Fruit fly (Drosophila melanogaster) whole organism, prepupa: ENCODE results near the gene CG9967.
A peak's percentile ranks its signal among the peaks of the same experiment; 100 is the strongest.

Source experiments
- CG32006 ChIP-seq: fragments of 200-800 bp; sonication (Bioruptor generic); optimal IDR thresholded peaks from 3 replicates; lab custom pipeline; 2017; ENCODE audit warnings: missing biosample characterization, mild to moderate bottlenecking, missing genetic modification characterization
- CG3919 ChIP-seq: fragments of 200-800 bp; sonication (Bioruptor generic); optimal IDR thresholded peaks from 3 replicates; lab custom pipeline; 2016; ENCODE audit warnings: missing biosample characterization, missing genetic modification characterization
- Lpt ChIP-seq: fragments of 200-800 bp; sonication (Bioruptor generic); optimal IDR thresholded peaks from 3 replicates; lab custom pipeline; 2016; ENCODE audit warnings: missing biosample characterization, missing genetic modification characterization
- Met ChIP-seq: fragments of 200-800 bp; sonication (Bioruptor generic); optimal IDR thresholded peaks from 3 replicates; lab custom pipeline; 2016; ENCODE audit warnings: missing biosample characterization, missing genetic modification characterization
- Sox102F ChIP-seq: fragments of 200-800 bp; sonication (Bioruptor generic); optimal IDR thresholded peaks from 2 replicates; lab custom pipeline; 2016; ENCODE audit warnings: missing biosample characterization, mild to moderate bottlenecking, missing genetic modification characterization
- dac ChIP-seq: fragments of 200-800 bp; sonication (Bioruptor generic); optimal IDR thresholded peaks from 2 replicates; lab custom pipeline; 2017; ENCODE audit warnings: missing biosample characterization, mild to moderate bottlenecking, missing genetic modification characterization
- esn ChIP-seq: fragments of 200-800 bp; sonication (Bioruptor generic); optimal IDR thresholded peaks from 2 replicates; lab custom pipeline; 2016; ENCODE audit warnings: missing biosample characterization, mild to moderate bottlenecking, missing genetic modification characterization, moderate library complexity
- fd85E ChIP-seq: fragments of 200-800 bp; sonication (Bioruptor generic); optimal IDR thresholded peaks from 3 replicates; lab custom pipeline; 2016; ENCODE audit warnings: missing biosample characterization, missing genetic modification characterization
- fkh ChIP-seq: fragments of 200-800 bp; sonication (Bioruptor generic); optimal IDR thresholded peaks from 3 replicates; lab custom pipeline; 2017; ENCODE audit warnings: missing biosample characterization, mild to moderate bottlenecking, missing genetic modification characterization, moderate library complexity
- pdm3 ChIP-seq: fragments of 200-800 bp; sonication (Bioruptor generic); optimal IDR thresholded peaks from 3 replicates; lab custom pipeline; 2016; ENCODE audit warnings: missing biosample characterization, missing genetic modification characterization
- svp ChIP-seq: fragments of 200-800 bp; sonication (Bioruptor generic); peaks from one replicate; lab custom pipeline; 2016; ENCODE audit warnings: missing biosample characterization, missing genetic modification characterization

DNA sequence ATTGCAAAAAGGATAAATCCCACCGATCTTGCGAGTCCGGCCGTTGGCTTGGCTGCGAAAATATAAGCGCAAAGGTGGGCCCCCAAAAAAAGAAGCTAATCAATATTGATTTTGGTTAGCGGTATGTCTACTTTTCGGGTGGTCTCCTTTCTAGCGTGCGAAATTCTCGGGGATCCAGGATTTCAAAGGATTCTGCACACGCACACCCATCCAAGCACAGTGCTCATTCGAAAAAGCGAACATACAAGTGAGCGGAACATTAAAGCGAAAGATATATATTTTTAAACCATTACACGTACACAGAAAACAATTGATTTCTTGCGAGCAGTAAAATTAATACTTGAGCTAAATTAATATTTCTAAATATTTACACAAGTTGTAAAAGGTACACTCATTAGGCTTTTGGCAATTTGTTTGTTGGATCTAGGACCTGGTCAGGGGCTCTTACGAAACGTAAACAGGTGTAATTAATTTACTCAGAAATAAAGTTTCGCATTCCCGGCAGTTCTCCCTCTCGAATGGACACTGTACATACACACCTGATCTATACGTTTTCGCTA is 8.6 kb upstream of the CG9967 start:
- TF ChIP-seq esn: peak; percentile 20
- peak; percentile 42 for TF ChIP-seq CG32006
- no peak for TF ChIP-seq CG3919 (GFP tag; lab: Kevin White, UChicago)
- TF ChIP-seq pdm3 (GFP tag; lab: Kevin White, UChicago): peak; percentile 39
- no peak for TF ChIP-seq fd85E
- TF ChIP-seq Met: peak; percentile 50
- TF ChIP-seq fkh (GFP tag; lab: Kevin White, UChicago): no peak
- TF ChIP-seq svp (GFP tag; lab: Kevin White, UChicago): peak; percentile 65
- no peak for TF ChIP-seq Sox102F (GFP tag; lab: Kevin White, UChicago)
- no peak for TF ChIP-seq dac (GFP tag; lab: Kevin White, UChicago)
- TF ChIP-seq Lpt (GFP tag; lab: Kevin White, UChicago): no peak
